Fruit fly (Drosophila melanogaster): Measurements from ENCODE around the gene CG46465.
A peak's percentile ranks its signal among the peaks of the same experiment; 100 is the strongest.

CG46465 gene

dm6 chr2L:18955666-18956065, 36.6 kb upstream of the CG46465 start:
- peak; percentile 3 for TF ChIP-seq CG12768 (GFP tag; optimal IDR thresholded peaks at IDR 0.05)
- peak; percentile 47 for TF ChIP-seq cic (GFP tag; optimal IDR thresholded peaks at IDR 0.05)
- TF ChIP-seq bab1 (GFP tag; optimal IDR thresholded peaks at IDR 0.05): no peak

DNA sequence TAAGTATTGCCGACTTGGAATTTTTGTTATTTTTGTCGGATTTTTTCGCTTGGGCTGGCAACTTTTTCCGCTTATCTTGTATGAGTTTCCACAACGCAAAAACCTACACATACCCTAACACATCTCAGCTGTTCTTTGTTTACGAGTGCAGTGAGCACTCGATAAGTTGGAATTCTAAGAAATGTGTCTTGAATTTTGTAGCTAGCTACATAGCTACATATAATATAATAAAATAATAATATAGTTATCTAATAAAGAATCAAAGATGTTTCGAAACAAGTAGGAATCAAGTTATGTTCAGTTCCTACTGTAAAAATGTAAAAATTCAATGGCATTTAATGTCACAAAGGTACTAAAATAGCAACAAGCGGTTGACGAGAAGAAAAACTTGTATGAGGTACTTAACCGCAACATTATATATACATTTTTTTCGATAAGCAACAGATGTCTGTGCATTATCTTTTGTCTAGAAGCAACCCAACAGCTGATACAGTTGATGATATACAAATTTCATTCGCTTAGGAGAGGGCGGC, 35.1 kb upstream of the CG46465 start, which contains the start of gene Bhmt:
Gene Bhmt, minus strand, starts transcription at position 170 of the 533 bp plus-strand sequence.
- TF ChIP-seq Crg-1 (GFP tag; optimal IDR thresholded peaks at IDR 0.05) (peak; percentile 18), CG1620 (GFP tag; optimal IDR thresholded peaks at IDR 0.05) (no peak), Hr96 (GFP tag; optimal IDR thresholded peaks at IDR 0.05) (no peak), Clk (GFP tag; optimal IDR thresholded peaks at IDR 0.05) (peak; percentile 56), pad (GFP tag; optimal IDR thresholded peaks at IDR 0.05) (peak; percentile 71), cic (GFP tag; optimal IDR thresholded peaks at IDR 0.05) (peak; percentile 84), tj (GFP tag; optimal IDR thresholded peaks at IDR 0.05) (peak; percentile 100), cnc (optimal IDR thresholded peaks at IDR 0.05) (no peak), CG14711 (tag; optimal IDR thresholded peaks at IDR 0.05) (peak; percentile 91), toe (GFP tag; optimal IDR thresholded peaks at IDR 0.05) (no peak), CG7101 (tag; optimal IDR thresholded peaks at IDR 0.05) (peak; percentile 92), bab1 (GFP tag; optimal IDR thresholded peaks at IDR 0.05) (peak; percentile 91), kay (GFP tag; ENCODE audit: borderline replicate concordance) (peak; percentile 95), CG33017 (tag; optimal IDR thresholded peaks at IDR 0.05) (peak; percentile 91), CG7045 (GFP tag; optimal IDR thresholded peaks at IDR 0.05) (peak; percentile 81), CG12768 (GFP tag; optimal IDR thresholded peaks at IDR 0.05) (peak; percentile 74), ovo (GFP tag; optimal IDR thresholded peaks at IDR 0.05) (peak; percentile 15), CG11617 (GFP tag; optimal IDR thresholded peaks at IDR 0.05) (peak; percentile 89), CG5204 (GFP tag; optimal IDR thresholded peaks at IDR 0.05) (no peak), Mnt (GFP tag; optimal IDR thresholded peaks at IDR 0.05) (peak; percentile 68)

DNA sequence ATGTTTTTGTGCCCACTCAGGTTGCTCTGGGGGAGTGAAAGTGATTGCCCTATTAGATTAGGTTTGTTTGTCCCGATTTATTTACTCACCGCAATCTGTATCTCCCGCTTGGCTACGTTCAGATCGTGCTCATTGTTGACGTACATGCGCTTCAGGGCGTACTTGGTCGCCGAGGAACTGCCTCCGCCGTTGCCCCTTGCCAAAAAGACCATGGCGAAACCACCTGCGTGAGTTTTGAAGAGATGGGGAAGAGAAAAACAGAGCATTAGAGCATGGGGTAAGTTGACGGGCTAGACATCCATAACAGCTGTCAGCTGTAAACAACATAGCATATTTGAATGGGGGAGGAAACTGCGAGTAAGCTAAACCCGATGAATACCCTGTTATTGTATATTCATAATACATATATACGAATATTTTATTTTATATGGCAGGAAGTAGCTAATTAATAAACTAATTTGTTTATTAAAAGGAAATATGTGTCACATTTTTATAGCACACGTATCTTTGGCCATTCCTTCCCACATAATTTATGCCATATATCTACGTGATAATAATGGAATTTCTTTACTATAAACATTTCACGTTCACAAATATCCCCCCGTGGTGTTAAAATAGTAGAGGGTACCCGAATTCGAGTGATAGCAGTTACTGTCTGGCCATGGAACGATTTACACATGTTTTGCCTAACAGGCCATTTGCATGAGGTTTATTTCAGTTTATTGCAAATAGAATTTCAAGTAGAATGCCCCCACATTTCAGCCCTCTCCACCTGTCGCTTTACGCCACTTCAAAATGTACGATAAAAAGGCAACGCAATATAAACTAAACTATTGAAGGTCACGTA, 26.7 kb upstream of the CG46465 start:
- TF ChIP-seq CG7101 (tag; optimal IDR thresholded peaks at IDR 0.05) (no peak), CG33017 (tag; optimal IDR thresholded peaks at IDR 0.05) (peak; percentile 40), Crg-1 (GFP tag; optimal IDR thresholded peaks at IDR 0.05) (no peak), CG14711 (tag; optimal IDR thresholded peaks at IDR 0.05) (no peak), kay (GFP tag; ENCODE audit: borderline replicate concordance) (peak; percentile 58), cic (GFP tag; optimal IDR thresholded peaks at IDR 0.05) (peak; percentile 41), tj (GFP tag; optimal IDR thresholded peaks at IDR 0.05) (no peak), CG12768 (GFP tag; optimal IDR thresholded peaks at IDR 0.05) (no peak), CG5204 (GFP tag; optimal IDR thresholded peaks at IDR 0.05) (no peak), bab1 (GFP tag; optimal IDR thresholded peaks at IDR 0.05) (no peak), ovo (GFP tag; optimal IDR thresholded peaks at IDR 0.05) (no peak), Clk (GFP tag; optimal IDR thresholded peaks at IDR 0.05) (peak; percentile 26)

- TF ChIP-seq toe (GFP tag; optimal IDR thresholded peaks at IDR 0.05) (peak; percentile 84), pad (GFP tag; optimal IDR thresholded peaks at IDR 0.05) (peak; percentile 49), CG14711 (tag; optimal IDR thresholded peaks at IDR 0.05) (peak; percentile 89), CG11617 (GFP tag; optimal IDR thresholded peaks at IDR 0.05) (peak; percentile 81), CG5204 (GFP tag; optimal IDR thresholded peaks at IDR 0.05) (peak; percentile 84), CG1620 (GFP tag; optimal IDR thresholded peaks at IDR 0.05) (peak; percentile 74), kay (GFP tag; ENCODE audit: borderline replicate concordance) (no peak), bab1 (GFP tag; optimal IDR thresholded peaks at IDR 0.05) (peak; percentile 91), tj (GFP tag; optimal IDR thresholded peaks at IDR 0.05) (peak; percentile 49), cic (GFP tag; optimal IDR thresholded peaks at IDR 0.05) (peak; percentile 66), Mnt (GFP tag; optimal IDR thresholded peaks at IDR 0.05) (peak; percentile 62), Clk (GFP tag; optimal IDR thresholded peaks at IDR 0.05) (peak; percentile 49), cnc (optimal IDR thresholded peaks at IDR 0.05) (no peak), CG33017 (tag; optimal IDR thresholded peaks at IDR 0.05) (peak; percentile 86), Hr96 (GFP tag; optimal IDR thresholded peaks at IDR 0.05) (peak; percentile 45), CG7045 (GFP tag; optimal IDR thresholded peaks at IDR 0.05) (peak; percentile 92), CG7101 (tag; optimal IDR thresholded peaks at IDR 0.05) (peak; percentile 90), CG12768 (GFP tag; optimal IDR thresholded peaks at IDR 0.05) (peak; percentile 87), ovo (GFP tag; optimal IDR thresholded peaks at IDR 0.05) (peak; percentile 71), Crg-1 (GFP tag; optimal IDR thresholded peaks at IDR 0.05) (peak; percentile 75)
Measured at dm6 chr2L:18966214-18966556, 26.1 kb upstream of the CG46465 start.

dm6 chr2L:18966844-18967243, 25.5 kb upstream of the CG46465 start:
- TF ChIP-seq CG7045 (GFP tag; optimal IDR thresholded peaks at IDR 0.05): peak; percentile 60
- peak; percentile 51 for TF ChIP-seq pad (GFP tag; optimal IDR thresholded peaks at IDR 0.05)
- peak; percentile 31 for TF ChIP-seq tj (GFP tag; optimal IDR thresholded peaks at IDR 0.05)
- peak; percentile 92 for TF ChIP-seq bab1 (GFP tag; optimal IDR thresholded peaks at IDR 0.05)
- no peak for TF ChIP-seq Hr96 (GFP tag; optimal IDR thresholded peaks at IDR 0.05)
- TF ChIP-seq ovo (GFP tag; optimal IDR thresholded peaks at IDR 0.05): no peak
- TF ChIP-seq CG5204 (GFP tag; optimal IDR thresholded peaks at IDR 0.05): peak; percentile 13
- peak; percentile 12 for TF ChIP-seq CG33017 (tag; optimal IDR thresholded peaks at IDR 0.05)
- TF ChIP-seq CG14711 (tag; optimal IDR thresholded peaks at IDR 0.05): peak; percentile 79
- no peak for TF ChIP-seq cnc (optimal IDR thresholded peaks at IDR 0.05)
- TF ChIP-seq CG7101 (tag; optimal IDR thresholded peaks at IDR 0.05): peak; percentile 78
- TF ChIP-seq CG12768 (GFP tag; optimal IDR thresholded peaks at IDR 0.05): peak; percentile 42
- TF ChIP-seq CG11617 (GFP tag; optimal IDR thresholded peaks at IDR 0.05): peak; percentile 82
- no peak for TF ChIP-seq Clk (GFP tag; optimal IDR thresholded peaks at IDR 0.05)
- peak; percentile 26 for TF ChIP-seq kay (GFP tag; ENCODE audit: borderline replicate concordance)

Data from whole organism, adult.